ENCODE assay signal across 1 worm cellular context in genomic region chrII:10373016-10373415, ce11.
TF ChIP-seq lines count a peak whose summit lies in the region.

No protein-coding gene starts in this region.

TF ChIP-seq in whole organism, L4 larva, 104 proteins besides CTCF, POLR2A, EP300 and RAD21 (continued from another document):
- no peak for TF ChIP-seq hmg-1.1 (GFP tag; IDR thresholded peaks at IDR 0.05; lab: Robert Waterston, UW)
